Worm (Caenorhabditis elegans) whole organism, young adult: ENCODE results near the gene dlc-1.
A peak's percentile ranks its signal among the peaks of the same experiment; 100 is the strongest.

Experiments used
- B0336.3 ChIP-seq: fragments of 200-800 bp; sonication (Bioruptor generic); IDR thresholded peaks from 2 replicates; pipeline ENCODE4 v1.3.6; 2022; ENCODE audit warnings: missing genetic modification characterization, missing compliant biosample characterization
- C06A6.2 ChIP-seq: fragments of 200-800 bp; sonication (Bioruptor generic); conservative IDR thresholded peaks from 2 replicates; pipeline ENCODE4 v1.3.6; 2022; ENCODE audit warnings: missing genetic modification characterization, missing compliant biosample characterization
- C17E4.6 ChIP-seq: fragments of 200-800 bp; sonication (Bioruptor generic); IDR thresholded peaks from 2 replicates; pipeline ENCODE4 v1.3.6; 2022; ENCODE audit warnings: missing genetic modification reagents, missing genetic modification characterization, missing compliant biosample characterization
- D2030.7 ChIP-seq: fragments of 200-800 bp; sonication (Bioruptor generic); IDR thresholded peaks from 2 replicates; pipeline ENCODE4 v1.3.6; 2022; ENCODE audit warnings: missing genetic modification reagents, missing genetic modification characterization, missing compliant biosample characterization
- F33H1.4 ChIP-seq: fragments of 200-800 bp; sonication (Bioruptor generic); IDR thresholded peaks from 2 replicates; pipeline ENCODE4 v1.3.6; 2022; ENCODE audit warnings: missing genetic modification reagents, missing genetic modification characterization, missing compliant biosample characterization
- F52B5.7 ChIP-seq: sonication (generic microtip); optimal IDR thresholded peaks from 2 replicates; lab custom pipeline; 2016; ENCODE audit warnings: mild to moderate bottlenecking, missing genetic modification characterization, missing compliant biosample characterization
- T07F8.4 ChIP-seq: sonication (generic microtip); optimal IDR thresholded peaks from 2 replicates; lab custom pipeline; 2016; ENCODE audit warnings: mild to moderate bottlenecking, missing genetic modification characterization, moderate library complexity, missing compliant biosample characterization
- T26A5.8 ChIP-seq: sonication (generic microtip); optimal IDR thresholded peaks from 2 replicates; lab custom pipeline; 2016; ENCODE audit warnings: missing genetic modification characterization, missing compliant biosample characterization
- Y53G8AR.9 ChIP-seq: fragments of 200-800 bp; sonication (Bioruptor generic); conservative IDR thresholded peaks from 2 replicates; pipeline ENCODE4 v1.3.6; 2022; ENCODE audit warnings: missing genetic modification reagents, missing genetic modification characterization, missing compliant biosample characterization
- Y56A3A.18 ChIP-seq: fragments of 200-800 bp; sonication (Bioruptor generic); IDR thresholded peaks from 2 replicates; pipeline ENCODE4 v1.3.6; 2022; ENCODE audit warnings: missing genetic modification reagents, missing genetic modification characterization, missing compliant biosample characterization
- Y67H2A.10 ChIP-seq: fragments of 200-800 bp; sonication (Bioruptor generic); conservative IDR thresholded peaks from 2 replicates; pipeline ENCODE4 v1.3.6; 2022; ENCODE audit warnings: missing genetic modification reagents, missing genetic modification characterization, missing compliant biosample characterization
- Y79H2A.3 ChIP-seq: fragments of 200-800 bp; sonication (Bioruptor generic); conservative IDR thresholded peaks from 2 replicates; pipeline ENCODE4 v1.3.6; 2022; ENCODE audit warnings: missing genetic modification reagents, missing genetic modification characterization, missing compliant biosample characterization
- Y95B8A.8 ChIP-seq: fragments of 200-800 bp; sonication (Bioruptor generic); IDR thresholded peaks from 2 replicates; pipeline ENCODE4 v1.3.6; 2022; ENCODE audit warnings: missing genetic modification reagents, missing genetic modification characterization, missing compliant biosample characterization
- attf-3 ChIP-seq: fragments of 200-800 bp; sonication (Bioruptor generic); conservative IDR thresholded peaks from 2 replicates; pipeline ENCODE4 v1.3.6; 2022; ENCODE audit warnings: missing genetic modification reagents, missing genetic modification characterization, missing compliant biosample characterization
- attf-5 ChIP-seq: fragments of 200-800 bp; sonication (Bioruptor generic); optimal IDR thresholded peaks from 2 replicates; lab custom pipeline; 2018; ENCODE audit warnings: mild to moderate bottlenecking, missing genetic modification characterization, missing compliant biosample characterization
- bed-2 ChIP-seq: fragments of 200-800 bp; sonication (Bioruptor generic); IDR thresholded peaks from 2 replicates; pipeline ENCODE4 v1.3.6; 2022; ENCODE audit warnings: missing genetic modification reagents, missing genetic modification characterization, missing compliant biosample characterization
- ceh-91 ChIP-seq: fragments of 200-800 bp; sonication (Bioruptor generic); IDR thresholded peaks from 2 replicates; pipeline ENCODE4 v1.3.6; 2022; ENCODE audit warnings: missing genetic modification reagents, missing genetic modification characterization, missing compliant biosample characterization
- die-1 ChIP-seq: sonication (generic microtip); optimal IDR thresholded peaks from 2 replicates; lab custom pipeline; 2016; ENCODE audit warnings: missing genotype, mild to moderate bottlenecking, missing genetic modification characterization, missing compliant biosample characterization
- dox-1 ChIP-seq: fragments of 200-800 bp; sonication (Bioruptor generic); IDR thresholded peaks from 2 replicates; pipeline ENCODE4 v1.3.6; 2022; ENCODE audit warnings: missing genetic modification reagents, missing genetic modification characterization, missing compliant biosample characterization
- efl-1 ChIP-seq: fragments of 150-350 bp; optimal IDR thresholded peaks from 2 replicates; lab custom pipeline; 2014; ENCODE audit warnings: missing biosample characterization, missing genetic modification reagents, missing genetic modification characterization
- fkh-3 ChIP-seq: sonication (generic microtip); optimal IDR thresholded peaks from 2 replicates; lab custom pipeline; 2016; ENCODE audit warnings: mild to moderate bottlenecking, missing genetic modification characterization, missing compliant biosample characterization
- him-1 ChIP-seq: sonication (generic microtip); optimal IDR thresholded peaks from 2 replicates; lab custom pipeline; 2016; ENCODE audit warnings: missing genotype, missing genetic modification reagents, missing genetic modification characterization, missing compliant biosample characterization
- hlh-26 ChIP-seq: fragments of 200-800 bp; sonication (Bioruptor generic); conservative IDR thresholded peaks from 2 replicates; pipeline ENCODE4 v1.3.6; 2022; ENCODE audit warnings: missing genetic modification reagents, missing genetic modification characterization, missing compliant biosample characterization
- hrde-1 ChIP-seq: sonication (generic microtip); optimal IDR thresholded peaks from 2 replicates; lab custom pipeline; 2016; ENCODE audit warnings: missing genetic modification characterization, mild to moderate bottlenecking, missing compliant biosample characterization, moderate library complexity, missing genotype, missing genetic modification reagents, borderline replicate concordance
- hsf-1 ChIP-seq: fragments of 200-800 bp; sonication (Bioruptor generic); IDR thresholded peaks from 2 replicates; pipeline ENCODE4 v1.3.6; 2022; ENCODE audit warnings: missing genetic modification reagents, missing genetic modification characterization, missing compliant biosample characterization
- let-607 ChIP-seq, 2 experiments: fragments of 200-800 bp in 1 of 2; sonication (Bioruptor generic) in 1 of 2; sonication (generic microtip) in 1 of 2; optimal IDR thresholded peaks; 2 replicates each; lab custom pipeline; 2016 to 2018; ENCODE audit warnings: mild to moderate bottlenecking in 2 of 2, missing compliant biosample characterization in 2 of 2, missing genetic modification characterization in 2 of 2, moderate library complexity in 2 of 2, missing genotype in 1 of 2
- lin-35 ChIP-seq, 3 experiments: fragments of 150-350 bp in 2 of 3; sonication (generic microtip) in 1 of 3; optimal IDR thresholded peaks; 2 replicates each; lab custom pipeline; 2014 to 2018; ENCODE audit warnings: missing biosample characterization in 3 of 3, missing genetic modification characterization in 3 of 3, missing genetic modification reagents in 3 of 3
- lin-54 ChIP-seq: fragments of 200-800 bp; sonication (Bioruptor generic); optimal IDR thresholded peaks from 2 replicates; lab custom pipeline; 2018; ENCODE audit warnings: mild to moderate bottlenecking, missing genetic modification characterization, missing compliant biosample characterization
- lsl-1 ChIP-seq: fragments of 200-800 bp; sonication (Bioruptor generic); optimal IDR thresholded peaks from 2 replicates; lab custom pipeline; 2018; ENCODE audit warnings: mild to moderate bottlenecking, missing genetic modification characterization, moderate library complexity, missing compliant biosample characterization
- madf-10 ChIP-seq: sonication (generic microtip); optimal IDR thresholded peaks from 2 replicates; lab custom pipeline; 2016; ENCODE audit warnings: mild to moderate bottlenecking, missing genetic modification characterization, missing compliant biosample characterization
- madf-6 ChIP-seq: fragments of 200-800 bp; sonication (Bioruptor generic); IDR thresholded peaks from 2 replicates; pipeline ENCODE4 v1.3.6; 2022; ENCODE audit warnings: missing genetic modification reagents, missing genetic modification characterization, missing compliant biosample characterization
- nhr-90 ChIP-seq: sonication (generic microtip); optimal IDR thresholded peaks from 2 replicates; lab custom pipeline; 2016; ENCODE audit warnings: missing genotype, mild to moderate bottlenecking, missing genetic modification characterization, missing compliant biosample characterization
- rec-8 ChIP-seq, 2 experiments: sonication (generic microtip); optimal IDR thresholded peaks; 2 replicates each; lab custom pipeline; 2016; ENCODE audit warnings: mild to moderate bottlenecking in 2 of 2, missing genetic modification characterization in 2 of 2, missing genetic modification reagents in 2 of 2, missing genotype in 2 of 2, missing biosample characterization in 1 of 2, missing compliant biosample characterization in 1 of 2, moderate library complexity in 1 of 2
- snpc-3.4 ChIP-seq: sonication (generic microtip); optimal IDR thresholded peaks from 2 replicates; lab custom pipeline; 2017; ENCODE audit warnings: missing genetic modification characterization, mild to moderate bottlenecking, missing compliant biosample characterization, antibody characterized with exemption, moderate library complexity, missing genotype, missing genetic modification reagents
- tbx-9 ChIP-seq: sonication (generic microtip); optimal IDR thresholded peaks from 2 replicates; lab custom pipeline; 2016; ENCODE audit warnings: borderline replicate concordance, missing genetic modification characterization, inconsistent platforms, missing compliant biosample characterization
- unc-130 ChIP-seq: sonication (generic microtip); optimal IDR thresholded peaks from 2 replicates; lab custom pipeline; 2016; ENCODE audit warnings: missing genetic modification reagents, missing genetic modification characterization, missing compliant biosample characterization
- xnd-1 ChIP-seq: sonication (generic microtip); optimal IDR thresholded peaks from 2 replicates; lab custom pipeline; 2016; ENCODE audit warnings: missing genotype, missing genetic modification reagents, missing genetic modification characterization, missing compliant biosample characterization
- ztf-3 ChIP-seq: fragments of 200-800 bp; sonication (Bioruptor generic); optimal IDR thresholded peaks from 2 replicates; lab custom pipeline; 2018; ENCODE audit warnings: mild to moderate bottlenecking, missing genetic modification characterization, missing compliant biosample characterization

The dlc-1 gene

ce11 chrIII:6442305-6443125, 21.1 kb downstream of the dlc-1 start, which contains the start of gene mel-32 (continued):
- TF ChIP-seq C06A6.2 (GFP tag; lab: Robert Waterston, UW): no peak
- TF ChIP-seq attf-3 (GFP tag; lab: Robert Waterston, UW): 0 out of 2 replicates have a peak, but pooled peaks have one; percentile 45
- TF ChIP-seq tbx-9: no peak
- TF ChIP-seq hsf-1 (GFP tag; lab: Robert Waterston, UW): peak; percentile 79
- TF ChIP-seq Y95B8A.8 (GFP tag; lab: Robert Waterston, UW): 0 out of 2 replicates have a peak, but pooled peaks have one; percentile 72
- peak; percentile 84 for TF ChIP-seq dox-1 (GFP tag; lab: Robert Waterston, UW)
- no peak for TF ChIP-seq attf-5 (GFP tag; lab: Kevin White, UChicago)
- TF ChIP-seq nhr-90 (tag; lab: Kevin White, UChicago): no peak
- TF ChIP-seq T07F8.4 (tag; lab: Kevin White, UChicago): no peak
- peak; percentile 92 for TF ChIP-seq ceh-91
- TF ChIP-seq die-1: no peak
- TF ChIP-seq F33H1.4 (GFP tag; lab: Robert Waterston, UW): peak; percentile 76
- TF ChIP-seq D2030.7 (GFP tag; lab: Robert Waterston, UW): peak; percentile 91
- 0 out of 2 replicates have a peak, but pooled peaks have one; percentile 37 for TF ChIP-seq B0336.3 (GFP tag; lab: Robert Waterston, UW)
- TF ChIP-seq hlh-26 (GFP tag; lab: Robert Waterston, UW): no peak

- TF ChIP-seq C17E4.6 (GFP tag; lab: Robert Waterston, UW) (0 out of 2 replicates have a peak, but pooled peaks have one; percentile 46), B0336.3 (GFP tag; lab: Robert Waterston, UW) (0 out of 2 replicates have a peak, but pooled peaks have one; percentile 29), hrde-1 (tag; lab: Kevin White, UChicago) (peak; percentile 40), Y56A3A.18 (peak; percentile 14; the same call in 1 of the 2 replicates), lin-35 (GFP tag; optimal IDR thresholded peaks at IDR 0.05; lab: Kevin White, UChicago) (no peak), lsl-1 (GFP tag; lab: Kevin White, UChicago) (peak; percentile 32), efl-1 (no peak), F52B5.7 (no peak), hsf-1 (GFP tag; lab: Robert Waterston, UW) (0 out of 2 replicates have a peak, but pooled peaks have one; percentile 52), rec-8 (tag; optimal IDR thresholded peaks at IDR 0.05; lab: Kevin White, UChicago) (no peak), die-1 (no peak), him-1 (peak; percentile 84), Y79H2A.3 (GFP tag; lab: Robert Waterston, UW) (0 out of 2 replicates have a peak, but pooled peaks have one; percentile 25), madf-10 (tag; lab: Kevin White, UChicago) (no peak), T26A5.8 (tag; lab: Kevin White, UChicago) (no peak), D2030.7 (GFP tag; lab: Robert Waterston, UW) (peak; percentile 43; the same call in 1 of the 2 replicates), ztf-3 (GFP tag; lab: Kevin White, UChicago) (no peak), xnd-1 (peak; percentile 1), Y67H2A.10 (GFP tag; lab: Robert Waterston, UW) (no peak), bed-2 (no peak), unc-130 (GFP tag; lab: Kevin White, UChicago) (peak; percentile 41), fkh-3 (tag; lab: Kevin White, UChicago) (no peak), let-607 (tag; optimal IDR thresholded peaks at IDR 0.05; lab: Kevin White, UChicago) (no peak), snpc-3.4 (tag; lab: Kevin White, UChicago) (peak; percentile 55), madf-6 (0 out of 2 replicates have a peak, but pooled peaks have one; percentile 25), Y53G8AR.9 (GFP tag; lab: Robert Waterston, UW) (peak; percentile 41; the same call in 1 of the 2 replicates), lin-54 (GFP tag; lab: Kevin White, UChicago) (peak; percentile 19)
Measured at ce11 chrIII:6439854-6440253, 23.7 kb downstream of the dlc-1 start.
